Worm (Caenorhabditis elegans): ENCODE results near the gene F56H9.9.

F56H9.9 gene

ce11 chrV:12624371-12624770 lies at the start of gene F56H9.9:
Gene F56H9.9 (minus strand): TSS chrV:12624471.
- TF ChIP-seq mbf-1 (tag; optimal IDR thresholded peaks at IDR 0.05) (no peak), lin-11 (tag; optimal IDR thresholded peaks at IDR 0.05) (no peak), peb-1 (tag; optimal IDR thresholded peaks at IDR 0.05) (no peak), crh-2 (tag; optimal IDR thresholded peaks at IDR 0.05) (no peak), gmeb-1 (tag; optimal IDR thresholded peaks at IDR 0.05) (no peak), ztf-4 (tag; optimal IDR thresholded peaks at IDR 0.05) (no peak), egl-27 (tag; optimal IDR thresholded peaks at IDR 0.05) (no peak), sma-3 (GFP tag; optimal IDR thresholded peaks at IDR 0.05) (no peak), Y55F3AM.14 (GFP tag; optimal IDR thresholded peaks at IDR 0.05) (no peak), nhr-23 (tag; optimal IDR thresholded peaks at IDR 0.05) (no peak), blmp-1 (tag; optimal IDR thresholded peaks at IDR 0.05; ENCODE audit: insufficient read depth) (no peak), sma-9 (GFP tag; optimal IDR thresholded peaks at IDR 0.05) (no peak), sma-9 (tag; optimal IDR thresholded peaks at IDR 0.05) (no peak), nhr-11 (tag; optimal IDR thresholded peaks at IDR 0.05) (no peak), sem-4 (tag; optimal IDR thresholded peaks at IDR 0.05) (no peak), skn-1 (tag; optimal IDR thresholded peaks at IDR 0.05) (no peak), nhr-12 (tag; optimal IDR thresholded peaks at IDR 0.05) (no peak)

- TF ChIP-seq F13H6.1 (tag; optimal IDR thresholded peaks at IDR 0.05) (no peak), ztf-4 (tag; optimal IDR thresholded peaks at IDR 0.05) (no peak), nhr-25 (tag; optimal IDR thresholded peaks at IDR 0.05) (no peak), ama-1 (optimal IDR thresholded peaks at IDR 0.05) (no peak), snpc-4 (tag; optimal IDR thresholded peaks at IDR 0.05) (no peak), peb-1 (tag; optimal IDR thresholded peaks at IDR 0.05) (no peak), elt-3 (tag; optimal IDR thresholded peaks at IDR 0.05) (no peak), nhr-21 (tag; optimal IDR thresholded peaks at IDR 0.05) (no peak), nhr-11 (tag; optimal IDR thresholded peaks at IDR 0.05) (no peak), zag-1 (tag; optimal IDR thresholded peaks at IDR 0.05) (no peak), mbf-1 (tag; optimal IDR thresholded peaks at IDR 0.05) (no peak), nhr-237 (tag; optimal IDR thresholded peaks at IDR 0.05) (no peak), C34F6.9 (tag; optimal IDR thresholded peaks at IDR 0.05) (no peak), sma-9 (GFP tag; optimal IDR thresholded peaks at IDR 0.05) (no peak), sma-9 (tag; optimal IDR thresholded peaks at IDR 0.05) (no peak), dmd-4 (tag; optimal IDR thresholded peaks at IDR 0.05) (no peak), sma-3 (GFP tag; optimal IDR thresholded peaks at IDR 0.05) (no peak), skn-1 (tag; optimal IDR thresholded peaks at IDR 0.05) (no peak), crh-2 (tag; optimal IDR thresholded peaks at IDR 0.05) (no peak)
Measured at ce11 chrV:12673745-12674144, 49.5 kb upstream of the F56H9.9 start.

DNA sequence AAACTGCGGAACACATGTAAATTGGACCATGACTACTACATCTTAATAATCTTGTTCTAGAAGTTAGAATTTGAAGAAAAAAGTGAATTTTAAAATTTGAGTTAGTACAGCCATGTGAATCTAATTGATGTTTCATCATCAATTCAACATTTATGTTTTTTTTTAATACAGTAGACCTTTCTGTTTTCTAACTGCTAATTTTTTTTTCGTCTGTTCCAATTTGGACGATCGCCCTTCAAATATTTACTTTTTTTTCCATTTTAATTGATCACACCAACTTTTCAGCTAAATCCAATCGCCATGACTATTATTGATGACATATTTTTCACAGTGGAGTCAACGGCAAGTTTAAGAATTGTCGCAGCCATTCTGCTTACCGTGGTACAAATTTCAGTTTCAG lies 46.3 kb upstream of the F56H9.9 start, which contains the start of gene srx-116:
TSS of gene srx-116 (plus strand) at position 301 of the 400 bp plus-strand sequence.
- no peak for TF ChIP-seq peb-1 (tag; optimal IDR thresholded peaks at IDR 0.05)
- no peak for TF ChIP-seq skn-1 (tag; optimal IDR thresholded peaks at IDR 0.05)

ce11 chrV:12667926-12668325 lies 43.7 kb upstream of the F56H9.9 start, which contains the start of gene W05B10.4:
Gene W05B10.4 (plus strand): TSS chrV:12668226.
- no peak for TF ChIP-seq egl-27 (tag; optimal IDR thresholded peaks at IDR 0.05)
- TF ChIP-seq elt-3 (tag; optimal IDR thresholded peaks at IDR 0.05) = no peak
- no peak for TF ChIP-seq unc-62 (GFP tag; optimal IDR thresholded peaks at IDR 0.05)
- TF ChIP-seq skn-1 (tag; optimal IDR thresholded peaks at IDR 0.05) = no peak
- no peak for TF ChIP-seq zag-1 (tag; optimal IDR thresholded peaks at IDR 0.05)
- TF ChIP-seq unc-39 (tag; optimal IDR thresholded peaks at IDR 0.05) = no peak
- TF ChIP-seq aly-2 (tag; optimal IDR thresholded peaks at IDR 0.05) = no peak
- no peak for TF ChIP-seq ZK546.5 (tag; optimal IDR thresholded peaks at IDR 0.05)
- no peak for TF ChIP-seq ztf-11 (tag; optimal IDR thresholded peaks at IDR 0.05)
- no peak for TF ChIP-seq lsy-2 (tag; optimal IDR thresholded peaks at IDR 0.05)
- no peak for TF ChIP-seq crh-2 (tag; optimal IDR thresholded peaks at IDR 0.05)
- no peak for TF ChIP-seq dmd-4 (tag; optimal IDR thresholded peaks at IDR 0.05)
- TF ChIP-seq sma-9 (GFP tag; optimal IDR thresholded peaks at IDR 0.05) = no peak
- TF ChIP-seq sma-9 (tag; optimal IDR thresholded peaks at IDR 0.05) = no peak
- no peak for TF ChIP-seq ceh-82 (tag; optimal IDR thresholded peaks at IDR 0.05)
- no peak for TF ChIP-seq C34F6.9 (tag; optimal IDR thresholded peaks at IDR 0.05)

ce11 chrV:12667397-12667796 lies 43.1 kb upstream of the F56H9.9 start:
- TF ChIP-seq R02D3.7 (tag; optimal IDR thresholded peaks at IDR 0.05) = no peak
- TF ChIP-seq elt-3 (tag; optimal IDR thresholded peaks at IDR 0.05) = no peak
- no peak for TF ChIP-seq nhr-10 (tag; optimal IDR thresholded peaks at IDR 0.05)
- no peak for TF ChIP-seq F13H6.1 (tag; optimal IDR thresholded peaks at IDR 0.05)
- TF ChIP-seq ceh-82 (tag; optimal IDR thresholded peaks at IDR 0.05) = no peak
- TF ChIP-seq nhr-129 (tag; optimal IDR thresholded peaks at IDR 0.05) = no peak
- no peak for TF ChIP-seq ceh-16 (tag; optimal IDR thresholded peaks at IDR 0.05)
